Worm (Caenorhabditis elegans) whole organism, midembryonic: Measurements from ENCODE around the gene hpo-8.

Source experiments
- T22C8.4 ChIP-seq: fragments of 200-800 bp; sonication (Bioruptor generic); IDR thresholded peaks from 2 replicates; pipeline ENCODE4 v1.3.6; 2022; ENCODE audit warnings: missing genetic modification characterization, missing compliant biosample characterization
- cog-1 ChIP-seq: sonication (generic microtip); optimal IDR thresholded peaks from 2 replicates; lab custom pipeline; 2016; ENCODE audit warnings: missing genetic modification characterization, missing compliant biosample characterization
- flt-1 ChIP-seq: fragments of 200-800 bp; sonication (Bioruptor generic); IDR thresholded peaks from 2 replicates; pipeline ENCODE4 v1.3.6; 2022; ENCODE audit warnings: missing genetic modification characterization, missing compliant biosample characterization
- klf-2 ChIP-seq: fragments of 200-800 bp; sonication (Bioruptor generic); conservative IDR thresholded peaks from 2 replicates; pipeline ENCODE4 v1.3.6; 2022; ENCODE audit warnings: missing genetic modification reagents, missing genetic modification characterization, missing compliant biosample characterization
- med-1 ChIP-seq: sonication (generic microtip); optimal IDR thresholded peaks from 2 replicates; lab custom pipeline; 2017; ENCODE audit warnings: missing genetic modification characterization, mild to moderate bottlenecking, missing compliant biosample characterization, antibody characterized with exemption, missing genetic modification reagents; ENCODE audit not compliant: insufficient read depth
- ref-1 ChIP-seq: fragments of 200-800 bp; sonication (Bioruptor generic); conservative IDR thresholded peaks from 2 replicates; pipeline ENCODE4 v1.3.6; 2022; ENCODE audit warnings: missing genetic modification reagents, missing genetic modification characterization, missing compliant biosample characterization
- tab-1 ChIP-seq: fragments of 200-800 bp; sonication (Bioruptor generic); IDR thresholded peaks from 2 replicates; pipeline ENCODE4 v1.3.6; 2022; ENCODE audit warnings: missing genetic modification characterization, missing compliant biosample characterization
- ztf-23 ChIP-seq: fragments of 200-800 bp; sonication (Bioruptor generic); IDR thresholded peaks from 2 replicates; pipeline ENCODE4 v1.3.6; 2022; ENCODE audit warnings: missing genetic modification reagents, missing genetic modification characterization, missing compliant biosample characterization
- ztf-29 ChIP-seq: fragments of 200-800 bp; sonication (Bioruptor generic); IDR thresholded peaks from 2 replicates; pipeline ENCODE4 v1.3.6; 2022; ENCODE audit warnings: missing genetic modification reagents, missing genetic modification characterization, missing compliant biosample characterization

ce11 chrV:6810091-6810490 is 29.0 kb upstream of the hpo-8 start:
- TF ChIP-seq cog-1 (tag; lab: Kevin White, UChicago) = no peak
- TF ChIP-seq ztf-23 = no peak
- TF ChIP-seq klf-2 (GFP tag; lab: Robert Waterston, UW) = no peak
- no peak for TF ChIP-seq T22C8.4 (GFP tag; lab: Robert Waterston, UW)
- TF ChIP-seq med-1 (GFP tag; lab: Kevin White, UChicago) = no peak
- TF ChIP-seq tab-1 = no peak
- TF ChIP-seq ref-1 (GFP tag; lab: Robert Waterston, UW) = no peak
- no peak for TF ChIP-seq flt-1 (GFP tag; lab: Robert Waterston, UW)
- no peak for TF ChIP-seq ztf-29
